Worm (Caenorhabditis elegans): ENCODE data around the gene cyp-13A1.

ce11 chrII:9774653-9775052, 7.1 kb downstream of the cyp-13A1 start:
- peak; percentile 63 for TF ChIP-seq dve-1 (tag; optimal IDR thresholded peaks at IDR 0.05; ENCODE audit: insufficient read depth)
- peak; percentile 51; the same call in 1 of the 2 replicates for TF ChIP-seq saeg-2 (GFP tag; IDR thresholded peaks at IDR 0.05)
- TF ChIP-seq lsy-2 (tag; optimal IDR thresholded peaks at IDR 0.05): peak in 1 of 2 experiments; percentile 66
- TF ChIP-seq nhr-48 (tag; optimal IDR thresholded peaks at IDR 0.05): peak; percentile 32
- peak; percentile 86; the same call in 1 of the 2 replicates for TF ChIP-seq D1046.2 (GFP tag; IDR thresholded peaks at IDR 0.05)
- TF ChIP-seq lin-39 (tag; optimal IDR thresholded peaks at IDR 0.05): no peak
- no peak for TF ChIP-seq snpc-4 (tag; optimal IDR thresholded peaks at IDR 0.05)
- no peak; the same call in 1 of the 2 replicates for TF ChIP-seq arid-1 (GFP tag; conservative IDR thresholded peaks at IDR 0.05)
- no peak for TF ChIP-seq unc-62 (GFP tag; optimal IDR thresholded peaks at IDR 0.05 in 1 of 2)
- TF ChIP-seq unc-62 (tag; optimal IDR thresholded peaks at IDR 0.05): no peak
- peak; percentile 89 for TF ChIP-seq hmg-1.1 (GFP tag; IDR thresholded peaks at IDR 0.05)
- peak; percentile 54 for TF ChIP-seq spr-3 (GFP tag; optimal IDR thresholded peaks at IDR 0.05)
- peak; percentile 86 for TF ChIP-seq lin-1 (GFP tag; IDR thresholded peaks at IDR 0.05)
- TF ChIP-seq F37D6.2 (tag; optimal IDR thresholded peaks at IDR 0.05): peak; percentile 51
